Fruit fly (Drosophila melanogaster) Kc167 (cell line): ENCODE measurements around the gene CG42780.

Source experiments
- insv ChIP-seq: fragments of >200 bp; optimal IDR thresholded peaks from 3 replicates; lab custom pipeline; 2018; ENCODE audit warnings: missing external identifiers
- psq ChIP-seq: fragments of >200 bp; optimal IDR thresholded peaks from 2 replicates; lab custom pipeline; 2017; ENCODE audit warnings: missing external identifiers

- no peak for TF ChIP-seq psq (lab: Kevin White, UChicago)
- TF ChIP-seq insv (lab: Kevin White, UChicago) = no peak
Measured at dm6 chrX:7337975-7338374, 6.0 kb upstream of the CG42780 start.
